Worm (Caenorhabditis elegans): ENCODE measurements around the gene cbd-1.

DNA sequence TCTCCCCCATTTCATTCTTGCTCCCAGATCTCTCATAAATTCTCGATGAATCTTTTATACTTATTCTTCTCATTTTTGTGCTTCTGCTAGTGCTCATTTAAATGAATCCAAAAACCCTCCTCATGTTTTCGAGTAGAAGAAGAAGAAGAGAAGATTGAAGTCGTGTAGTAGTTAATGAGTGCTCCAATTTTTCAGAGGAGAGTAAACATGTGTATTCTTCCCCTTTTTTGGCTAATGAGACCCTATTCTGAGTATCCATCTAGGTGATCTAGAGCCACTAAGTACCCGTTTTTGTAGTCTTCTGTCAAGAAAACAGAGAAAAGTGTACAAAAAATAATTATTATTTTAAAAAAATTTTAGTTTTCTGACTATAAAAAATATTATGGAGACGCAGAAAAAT lies 21.2 kb upstream of the cbd-1 start:
- no peak for TF ChIP-seq hmbx-1 (tag; optimal IDR thresholded peaks at IDR 0.05)
- no peak for TF ChIP-seq flt-1 (GFP tag; IDR thresholded peaks at IDR 0.05)
